Fruit fly (Drosophila melanogaster): ENCODE data around the gene dos.

dos gene

dm6 chr3L:2548932-2549331 lies 40.3 kb upstream of the dos start (continued):
- TF ChIP-seq CG13296 (GFP tag; optimal IDR thresholded peaks at IDR 0.05): no peak
- TF ChIP-seq CG7928 (GFP tag; optimal IDR thresholded peaks at IDR 0.05): no peak
- TF ChIP-seq CG34224 (GFP tag; IDR thresholded peaks at IDR 0.05; ENCODE audit: partially characterized antibody): no peak
- no peak for TF ChIP-seq CG6683 (GFP tag; optimal IDR thresholded peaks at IDR 0.05)
- no peak for TF ChIP-seq Tbp (GFP tag; optimal IDR thresholded peaks at IDR 0.05)
- no peak for TF ChIP-seq inv (GFP tag; IDR thresholded peaks at IDR 0.05; ENCODE audit: partially characterized antibody)
- peak; percentile 25; the same call in 1 of the 2 replicates for TF ChIP-seq Ptx1 (GFP tag; IDR thresholded peaks at IDR 0.05)
- peak; percentile 82 for TF ChIP-seq Ets65A (GFP tag)
- TF ChIP-seq CG17829 (tag; optimal IDR thresholded peaks at IDR 0.05): no peak
- no peak for TF ChIP-seq CG14014 (GFP tag; IDR thresholded peaks at IDR 0.05)
- no peak for TF ChIP-seq CG16779 (GFP tag; IDR thresholded peaks at IDR 0.05)
- peak; percentile 39 for TF ChIP-seq Fer1 (GFP tag; optimal IDR thresholded peaks at IDR 0.05)
- TF ChIP-seq Mad (GFP tag; optimal IDR thresholded peaks at IDR 0.05): no peak
- TF ChIP-seq CG10147 (GFP tag; optimal IDR thresholded peaks at IDR 0.05): peak; percentile 6
- no peak for TF ChIP-seq D (optimal IDR thresholded peaks at IDR 0.05)
- no peak for TF ChIP-seq D (GFP tag; optimal IDR thresholded peaks at IDR 0.05)
- TF ChIP-seq CoRest (tag; optimal IDR thresholded peaks at IDR 0.05): no peak
- TF ChIP-seq mam (GFP tag; optimal IDR thresholded peaks at IDR 0.05): no peak
- TF ChIP-seq nau (GFP tag; optimal IDR thresholded peaks at IDR 0.05): no peak
- TF ChIP-seq CG14710 (tag; optimal IDR thresholded peaks at IDR 0.05): no peak
- TF ChIP-seq wek (GFP tag; optimal IDR thresholded peaks at IDR 0.05): no peak
- peak; percentile 10 for TF ChIP-seq Sry-δ (GFP tag; optimal IDR thresholded peaks at IDR 0.05)
- no peak for TF ChIP-seq Stat92E (GFP tag; optimal IDR thresholded peaks at IDR 0.05)
- no peak for TF ChIP-seq Hr39 (optimal IDR thresholded peaks at IDR 0.05)
- TF ChIP-seq CG8388 (GFP tag; optimal IDR thresholded peaks at IDR 0.05): no peak
- TF ChIP-seq CG13775 (GFP tag; optimal IDR thresholded peaks at IDR 0.05): no peak
- TF ChIP-seq maf-S (GFP tag; optimal IDR thresholded peaks at IDR 0.05): no peak
- no peak for TF ChIP-seq Ravus (GFP tag; IDR thresholded peaks at IDR 0.05)
- TF ChIP-seq D19A (tag; optimal IDR thresholded peaks at IDR 0.05): peak; percentile 16

dm6 chr3L:2551137-2551676 lies 38.0 kb upstream of the dos start:
- TF ChIP-seq Pdp1 (GFP tag; optimal IDR thresholded peaks at IDR 0.05) (peak in 1 of 2 experiments; percentile 51), corto (GFP tag; optimal IDR thresholded peaks at IDR 0.05) (no peak), CG14014 (GFP tag; IDR thresholded peaks at IDR 0.05) (no peak), her (GFP tag; optimal IDR thresholded peaks at IDR 0.05) (no peak), CG31388 (GFP tag; optimal IDR thresholded peaks at IDR 0.05) (no peak), CkIIα-i1 (GFP tag; IDR thresholded peaks at IDR 0.05) (no peak), nerfin-1 (tag; optimal IDR thresholded peaks at IDR 0.05) (no peak), sd (tag; optimal IDR thresholded peaks at IDR 0.05) (peak; percentile 84), CG7987 (GFP tag; optimal IDR thresholded peaks at IDR 0.05) (no peak), CG10147 (GFP tag; optimal IDR thresholded peaks at IDR 0.05) (peak; percentile 2), CG2199 (GFP tag; IDR thresholded peaks at IDR 0.05) (no peak), CG12769 (tag; optimal IDR thresholded peaks at IDR 0.05) (peak; percentile 20), CG15269 (tag; optimal IDR thresholded peaks at IDR 0.05) (no peak), cwo (GFP tag; optimal IDR thresholded peaks at IDR 0.05) (peak; percentile 42), CG32767 (GFP tag; IDR thresholded peaks at IDR 0.05) (no peak), CG18011 (GFP tag; optimal IDR thresholded peaks at IDR 0.05) (no peak), B-H2 (GFP tag; optimal IDR thresholded peaks at IDR 0.05) (peak; percentile 4), MBD-R2 (GFP tag; IDR thresholded peaks at IDR 0.05) (peak; percentile 14; the same call in 1 of the 2 replicates), Lhr (GFP tag; optimal IDR thresholded peaks at IDR 0.05) (no peak), CG17802 (tag; optimal IDR thresholded peaks at IDR 0.05) (no peak), HLH3B (GFP tag; IDR thresholded peaks at IDR 0.05) (no peak), Myb (GFP tag; optimal IDR thresholded peaks at IDR 0.05) (no peak), CG13894 (tag; optimal IDR thresholded peaks at IDR 0.05) (peak; percentile 99), ap (GFP tag; IDR thresholded peaks at IDR 0.05) (no peak)
